Worm (Caenorhabditis elegans): ENCODE results near the gene T24F1.7.

Gene T24F1.7

DNA sequence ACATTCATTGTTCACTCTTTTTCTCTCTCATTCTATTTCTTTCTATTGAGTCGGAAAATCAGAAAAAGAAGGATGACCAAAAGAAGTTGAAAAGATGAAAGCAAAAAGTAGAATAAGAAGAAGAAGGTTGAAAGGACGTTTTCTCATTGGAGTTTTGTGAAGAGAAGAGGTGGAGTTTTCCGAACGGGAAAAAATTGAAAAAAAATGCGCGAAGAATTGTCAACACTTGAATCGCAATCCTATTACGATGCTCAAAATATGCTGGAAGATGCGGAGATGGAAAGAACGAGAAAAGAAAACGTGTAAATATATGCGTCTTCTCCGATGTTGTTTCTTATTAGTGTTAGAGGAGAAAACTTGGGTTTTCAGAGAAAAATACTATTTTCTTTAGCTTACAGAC is 21.1 kb downstream of the T24F1.7 start:
- TF ChIP-seq unc-42 (tag; optimal IDR thresholded peaks at IDR 0.05) (peak; percentile 19), F13H6.1 (tag; optimal IDR thresholded peaks at IDR 0.05) (no peak)

DNA sequence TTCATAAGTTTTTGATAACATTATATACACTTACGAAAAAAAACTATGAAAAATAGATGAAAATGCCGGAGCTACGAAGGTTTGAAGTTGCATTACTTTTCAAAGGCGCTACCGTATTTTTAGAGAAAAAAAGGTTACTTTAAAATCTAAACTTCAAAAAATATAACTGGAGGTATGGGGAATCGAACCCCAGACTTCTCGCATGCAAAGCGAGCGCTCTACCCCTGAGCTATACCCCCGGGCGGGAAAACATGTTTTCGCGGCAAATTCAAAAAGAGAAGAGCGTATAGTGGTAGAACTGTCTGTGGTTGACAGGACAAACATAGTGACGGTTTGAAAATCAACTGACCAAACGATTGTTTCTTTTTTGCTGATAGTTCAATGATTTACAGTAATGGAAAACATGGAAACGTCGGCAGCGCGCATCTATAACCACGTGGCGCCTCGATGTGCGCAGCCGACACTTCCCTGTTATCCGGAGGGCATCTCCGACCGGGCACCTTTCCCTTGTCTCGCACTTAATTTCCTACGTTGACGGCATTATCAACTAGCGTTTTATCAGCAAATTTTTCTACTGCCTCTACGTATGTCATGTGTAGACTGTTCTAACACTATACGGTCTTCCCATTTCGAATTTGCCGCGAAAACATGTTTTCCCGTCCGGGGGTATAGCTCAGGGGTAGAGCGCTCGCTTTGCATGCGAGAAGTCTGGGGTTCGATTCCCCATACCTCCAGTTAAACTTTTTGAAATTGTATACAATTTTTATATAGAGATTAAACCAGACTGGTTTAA is 21.7 kb downstream of the T24F1.7 start:
- TF ChIP-seq C08G9.2 (tag; optimal IDR thresholded peaks at IDR 0.05) (no peak), hlh-13 (GFP tag; optimal IDR thresholded peaks at IDR 0.05) (no peak), elt-2 (tag; optimal IDR thresholded peaks at IDR 0.05) (peak; percentile 55), ceh-24 (tag; optimal IDR thresholded peaks at IDR 0.05) (no peak), ttx-3 (tag; optimal IDR thresholded peaks at IDR 0.05) (no peak), tbx-7 (tag; optimal IDR thresholded peaks at IDR 0.05) (no peak)

DNA sequence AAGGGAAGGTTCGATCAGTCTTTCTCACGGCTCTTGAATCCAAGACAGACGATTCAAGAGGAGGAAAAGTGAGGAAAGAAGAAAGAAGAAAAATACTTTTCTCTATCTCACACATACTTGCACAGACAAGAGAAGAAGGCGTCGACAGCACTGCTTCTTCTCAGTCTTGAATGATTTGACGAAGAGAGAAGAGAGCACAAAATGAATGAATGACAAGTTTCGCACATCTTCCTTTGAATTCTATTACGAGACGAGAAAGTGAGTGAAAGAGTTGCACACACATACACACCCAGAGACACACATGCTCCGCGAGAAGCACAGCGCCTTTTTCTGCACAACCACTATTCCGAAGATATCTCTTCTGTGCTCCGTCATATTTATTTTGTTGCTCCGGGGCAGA is 23.3 kb downstream of the T24F1.7 start:
- TF ChIP-seq ceh-18 (tag; optimal IDR thresholded peaks at IDR 0.05) (no peak), ceh-31 (tag; optimal IDR thresholded peaks at IDR 0.05) (peak; percentile 22), unc-42 (tag; optimal IDR thresholded peaks at IDR 0.05) (peak; percentile 96)

DNA sequence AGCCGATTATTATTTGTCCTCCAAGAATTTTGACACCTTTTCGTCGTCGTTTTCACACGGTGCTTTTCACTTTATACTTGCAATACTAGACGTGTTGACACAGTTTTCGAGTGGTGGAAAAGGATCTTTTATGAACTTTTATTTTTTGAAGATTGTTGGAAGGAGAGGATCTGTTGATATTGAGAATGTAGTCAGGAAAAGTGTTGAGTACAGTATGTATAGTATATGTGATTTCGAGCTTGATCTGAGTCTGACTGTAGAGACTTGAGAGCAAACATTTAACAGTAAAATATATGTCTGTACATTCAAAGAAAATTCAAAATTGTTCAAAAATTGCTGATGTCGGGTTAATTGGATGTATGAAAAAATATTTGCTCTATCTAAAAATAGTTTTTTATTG is 23.8 kb downstream of the T24F1.7 start:
- TF ChIP-seq K09A11.1 (tag; optimal IDR thresholded peaks at IDR 0.05; ENCODE audit: insufficient read depth) (no peak), Y22D7AL.16 (tag; optimal IDR thresholded peaks at IDR 0.05) (no peak), unc-55 (GFP tag; optimal IDR thresholded peaks at IDR 0.05) (no peak), ztf-16 (tag; optimal IDR thresholded peaks at IDR 0.05) (no peak), nhr-11 (tag; optimal IDR thresholded peaks at IDR 0.05) (no peak), T23F11.4 (GFP tag; optimal IDR thresholded peaks at IDR 0.05) (no peak)

DNA sequence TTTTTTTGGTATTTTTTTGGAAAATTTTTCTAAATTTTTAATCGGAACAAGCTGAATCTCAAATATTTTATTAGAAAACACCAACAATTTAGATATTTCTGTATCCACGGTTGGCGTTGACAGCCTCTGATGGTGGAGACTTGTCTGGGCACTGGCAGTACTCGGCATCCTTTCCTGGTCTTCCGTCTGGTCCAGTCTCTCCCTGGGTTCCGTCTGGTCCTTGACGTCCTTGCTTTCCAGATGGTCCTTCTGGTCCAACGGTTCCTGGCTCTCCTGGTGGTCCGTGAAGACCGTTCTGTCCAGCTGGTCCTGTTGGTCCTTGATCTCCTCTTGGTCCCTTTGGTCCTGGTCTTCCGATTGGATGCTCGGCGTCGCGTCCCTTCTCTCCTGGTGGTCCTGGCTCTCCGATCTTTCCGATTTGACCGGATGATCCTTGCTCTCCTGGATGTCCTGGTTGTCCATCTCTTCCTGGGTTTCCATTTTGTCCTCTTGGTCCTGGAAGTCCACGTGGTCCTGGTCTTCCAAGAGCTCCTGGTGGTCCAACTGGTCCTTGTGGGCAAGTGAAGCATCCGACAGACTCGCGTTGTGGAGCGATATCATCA is 24.4 kb downstream of the T24F1.7 start:
- no peak for TF ChIP-seq hlh-15 (tag; optimal IDR thresholded peaks at IDR 0.05)
- no peak for TF ChIP-seq ceh-22 (tag; optimal IDR thresholded peaks at IDR 0.05)
- no peak for TF ChIP-seq gmeb-2 (tag; optimal IDR thresholded peaks at IDR 0.05)
- TF ChIP-seq elt-4 (tag; optimal IDR thresholded peaks at IDR 0.05): no peak
- no peak for TF ChIP-seq tbx-2 (tag; optimal IDR thresholded peaks at IDR 0.05)
- TF ChIP-seq ets-4 (tag; optimal IDR thresholded peaks at IDR 0.05): no peak
- TF ChIP-seq hlh-13 (GFP tag; optimal IDR thresholded peaks at IDR 0.05): no peak
- no peak for TF ChIP-seq nhr-232 (tag; optimal IDR thresholded peaks at IDR 0.05)
- no peak for TF ChIP-seq rnt-1 (tag; optimal IDR thresholded peaks at IDR 0.05)
- no peak for TF ChIP-seq ceh-6 (GFP tag; optimal IDR thresholded peaks at IDR 0.05)
- no peak for TF ChIP-seq ceh-31 (tag; optimal IDR thresholded peaks at IDR 0.05)
- no peak for TF ChIP-seq unc-42 (tag; optimal IDR thresholded peaks at IDR 0.05)
- TF ChIP-seq lim-6 (tag; optimal IDR thresholded peaks at IDR 0.05): no peak
- TF ChIP-seq pros-1 (tag; optimal IDR thresholded peaks at IDR 0.05): no peak

DNA sequence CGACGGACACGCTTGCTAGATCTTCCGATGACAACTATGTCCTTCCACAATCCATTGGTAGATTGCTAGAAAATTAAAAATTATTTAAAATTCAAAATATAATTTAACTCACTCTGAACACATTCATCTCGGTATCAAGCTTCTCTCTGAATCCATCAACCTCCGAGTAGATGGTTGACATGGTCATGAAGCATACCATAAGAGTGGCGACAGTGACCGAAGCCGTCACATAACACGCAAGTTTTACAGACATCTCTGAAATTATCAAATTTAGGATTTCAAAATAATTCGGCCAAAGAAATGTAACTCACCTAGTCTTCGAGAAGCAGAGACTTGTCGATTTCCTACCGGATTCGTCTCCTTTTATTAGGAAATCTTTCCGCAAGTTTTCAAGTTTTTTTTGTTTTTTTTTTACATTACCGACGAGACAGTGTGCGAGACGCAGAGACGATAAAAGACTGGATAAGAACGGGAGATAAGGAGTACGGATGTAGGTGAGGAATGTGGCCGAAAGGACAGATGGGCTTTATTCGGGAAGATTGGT is 25.2 kb downstream of the T24F1.7 start, which contains the start of gene sqt-1:
TSS of gene sqt-1 (minus strand) at position 341 of the 544 bp plus-strand sequence.
- no peak for TF ChIP-seq rnt-1 (tag; optimal IDR thresholded peaks at IDR 0.05)
- TF ChIP-seq ref-2 (tag; optimal IDR thresholded peaks at IDR 0.05): no peak
- TF ChIP-seq ceh-6 (GFP tag; optimal IDR thresholded peaks at IDR 0.05): no peak
- TF ChIP-seq madf-2 (tag; optimal IDR thresholded peaks at IDR 0.05): no peak
- TF ChIP-seq pha-2 (tag; optimal IDR thresholded peaks at IDR 0.05): no peak
- TF ChIP-seq elt-2 (tag; optimal IDR thresholded peaks at IDR 0.05): no peak
- no peak for TF ChIP-seq ama-1 (optimal IDR thresholded peaks at IDR 0.05)
- TF ChIP-seq lim-6 (tag; optimal IDR thresholded peaks at IDR 0.05): no peak
- TF ChIP-seq unc-42 (tag; optimal IDR thresholded peaks at IDR 0.05): no peak
- TF ChIP-seq ceh-9 (tag; optimal IDR thresholded peaks at IDR 0.05): no peak
- no peak for TF ChIP-seq unc-86 (tag; optimal IDR thresholded peaks at IDR 0.05)
- no peak for TF ChIP-seq npax-4 (tag; optimal IDR thresholded peaks at IDR 0.05)
- no peak for TF ChIP-seq C08G9.2 (tag; optimal IDR thresholded peaks at IDR 0.05)
- no peak for TF ChIP-seq gmeb-2 (tag; optimal IDR thresholded peaks at IDR 0.05)
- TF ChIP-seq ceh-18 (tag; optimal IDR thresholded peaks at IDR 0.05): no peak
